Worm (Caenorhabditis elegans) whole organism, L1 larva: ENCODE data around the gene C14B9.8.

ENCODE experiments used
- C04F5.9 ChIP-seq: sonication (generic microtip); optimal IDR thresholded peaks from 2 replicates; lab custom pipeline; 2016; ENCODE audit warnings: missing genetic modification characterization, missing compliant biosample characterization
- C16A3.4 ChIP-seq: fragments of 150-350 bp; optimal IDR thresholded peaks from 2 replicates; lab custom pipeline; 2014; ENCODE audit warnings: missing biosample characterization, missing genetic modification characterization
- F16B12.6 ChIP-seq: fragments of 150-350 bp; optimal IDR thresholded peaks from 2 replicates; lab custom pipeline; 2014; ENCODE audit warnings: missing biosample characterization, missing genetic modification characterization
- ama-1 ChIP-seq: fragments of 150-350 bp; optimal IDR thresholded peaks from 2 replicates; lab custom pipeline; 2014
- blmp-1 ChIP-seq: fragments of 150-350 bp; optimal IDR thresholded peaks from 2 replicates; lab custom pipeline; 2014; ENCODE audit warnings: missing biosample characterization, missing genetic modification characterization
- ceh-63 ChIP-seq: fragments of 200-800 bp; sonication (Bioruptor generic); optimal IDR thresholded peaks from 2 replicates; lab custom pipeline; 2018; ENCODE audit warnings: mild to moderate bottlenecking, missing genetic modification characterization, missing compliant biosample characterization
- ceh-8 ChIP-seq: fragments of 200-800 bp; sonication (Bioruptor generic); optimal IDR thresholded peaks from 2 replicates; lab custom pipeline; 2018; ENCODE audit warnings: mild to moderate bottlenecking, missing genetic modification characterization, moderate library complexity, missing compliant biosample characterization
- ceh-82 ChIP-seq, 3 experiments: fragments of 150-350 bp in 1 of 3; sonication (generic microtip) in 2 of 3; optimal IDR thresholded peaks; 2 replicates each; lab custom pipeline; 2014 to 2017; ENCODE audit warnings: missing biosample characterization in 3 of 3, missing genetic modification characterization in 3 of 3
- ceh-90 ChIP-seq: sonication (generic microtip); optimal IDR thresholded peaks from 2 replicates; lab custom pipeline; 2016; ENCODE audit warnings: missing genetic modification characterization, missing compliant biosample characterization
- dpl-1 ChIP-seq, 3 experiments: fragments of 150-350 bp in 2 of 3; sonication (generic microtip) in 1 of 3; optimal IDR thresholded peaks; 2 replicates each; lab custom pipeline; 2014 to 2017; ENCODE audit warnings: missing biosample characterization in 3 of 3, missing genetic modification characterization in 3 of 3, missing genetic modification reagents in 3 of 3
- dsc-1 ChIP-seq: sonication (generic microtip); optimal IDR thresholded peaks from 2 replicates; lab custom pipeline; 2016; ENCODE audit warnings: mild to moderate bottlenecking, missing genetic modification characterization, missing compliant biosample characterization
- efl-1 ChIP-seq, 4 experiments: fragments of 150-350 bp; optimal IDR thresholded peaks in 3 of 4; peaks in 1 of 4; 1 replicate in 1 of 4; 2 replicates in 3 of 4; lab custom pipeline; 2014; ENCODE audit warnings: missing biosample characterization in 2 of 4, missing genetic modification characterization in 2 of 4, missing genetic modification reagents in 2 of 4
- egl-13 ChIP-seq: sonication (generic microtip); optimal IDR thresholded peaks from 2 replicates; lab custom pipeline; 2016; ENCODE audit warnings: missing genotype, missing genetic modification reagents, missing genetic modification characterization, missing compliant biosample characterization
- egl-27 ChIP-seq, 2 experiments: fragments of 150-350 bp in 1 of 2; sonication (generic microtip); optimal IDR thresholded peaks; 3 replicates each; lab custom pipeline; 2017 to 2018; ENCODE audit warnings: missing biosample characterization in 2 of 2, missing genetic modification characterization in 2 of 2, missing genetic modification reagents in 2 of 2
- elt-3 ChIP-seq, 6 experiments: fragments of 150-350 bp in 1 of 6; sonication (generic microtip); optimal IDR thresholded peaks; 2 replicates each; lab custom pipeline; 2017 to 2018; ENCODE audit warnings: missing biosample characterization in 6 of 6, missing genetic modification characterization in 6 of 6, inconsistent platforms in 1 of 6
- fkh-10 ChIP-seq: sonication (generic microtip); optimal IDR thresholded peaks from 2 replicates; lab custom pipeline; 2017; ENCODE audit warnings: missing biosample characterization, missing genetic modification reagents, missing genetic modification characterization
- fkh-8 ChIP-seq: sonication (generic microtip); optimal IDR thresholded peaks from 2 replicates; lab custom pipeline; 2016; ENCODE audit warnings: mild to moderate bottlenecking, missing genetic modification characterization, missing compliant biosample characterization
- isw-1 ChIP-seq: fragments of 200-800 bp; sonication (Bioruptor generic); IDR thresholded peaks from 2 replicates; pipeline ENCODE4 v1.3.6; 2022; ENCODE audit warnings: missing genetic modification characterization, missing compliant biosample characterization
- lin-14 ChIP-seq: fragments of 200-800 bp; sonication (Bioruptor generic); optimal IDR thresholded peaks from 2 replicates; lab custom pipeline; 2018; ENCODE audit warnings: mild to moderate bottlenecking, missing genetic modification characterization, moderate library complexity, missing compliant biosample characterization
- lin-35 ChIP-seq, 2 experiments: fragments of 150-350 bp; optimal IDR thresholded peaks; 2 replicates each; lab custom pipeline; 2014; ENCODE audit warnings: missing biosample characterization in 2 of 2, missing genetic modification characterization in 2 of 2, missing genetic modification reagents in 2 of 2
- lir-3 ChIP-seq: sonication (generic microtip); optimal IDR thresholded peaks from 2 replicates; lab custom pipeline; 2016; ENCODE audit warnings: mild to moderate bottlenecking, missing genetic modification characterization, moderate library complexity, missing compliant biosample characterization; ENCODE audit not compliant: poor library complexity
- lsy-2 ChIP-seq, 2 experiments: fragments of 150-350 bp; optimal IDR thresholded peaks; 2 replicates each; lab custom pipeline; 2014; ENCODE audit warnings: missing biosample characterization in 2 of 2, missing genetic modification characterization in 2 of 2
- mab-9 ChIP-seq: fragments of 200-800 bp; sonication (Bioruptor generic); IDR thresholded peaks from 2 replicates; pipeline ENCODE4 v1.3.6; 2022; ENCODE audit warnings: missing genetic modification reagents, missing genetic modification characterization, missing compliant biosample characterization
- mdl-1 ChIP-seq, 2 experiments: fragments of 150-350 bp; optimal IDR thresholded peaks; 2 replicates each; lab custom pipeline; 2014 to 2017; ENCODE audit warnings: missing biosample characterization in 2 of 2, missing genetic modification characterization in 2 of 2, inconsistent platforms in 1 of 2
- mep-1 ChIP-seq: fragments of 150-350 bp; optimal IDR thresholded peaks from 2 replicates; lab custom pipeline; 2014; ENCODE audit warnings: missing biosample characterization, missing genetic modification characterization
- nhr-11 ChIP-seq: fragments of 150-350 bp; optimal IDR thresholded peaks from 2 replicates; lab custom pipeline; 2014; ENCODE audit warnings: missing biosample characterization, missing genetic modification characterization
- nhr-12 ChIP-seq: sonication (generic microtip); optimal IDR thresholded peaks from 2 replicates; lab custom pipeline; 2017; ENCODE audit warnings: missing biosample characterization, missing genetic modification characterization
- nhr-19 ChIP-seq: fragments of 200-800 bp; sonication (Bioruptor generic); conservative IDR thresholded peaks from 2 replicates; pipeline ENCODE4 v1.3.6; 2022; ENCODE audit warnings: missing genetic modification characterization, missing compliant biosample characterization
- nhr-20 ChIP-seq: sonication (generic microtip); optimal IDR thresholded peaks from 2 replicates; lab custom pipeline; 2016; ENCODE audit warnings: mild to moderate bottlenecking, missing genetic modification characterization, missing compliant biosample characterization
- nhr-47 ChIP-seq: sonication (generic microtip); optimal IDR thresholded peaks from 2 replicates; lab custom pipeline; 2016; ENCODE audit warnings: mild to moderate bottlenecking, missing genetic modification characterization, moderate library complexity, missing compliant biosample characterization
- nhr-71 ChIP-seq: sonication (generic microtip); optimal IDR thresholded peaks from 2 replicates; lab custom pipeline; 2016; ENCODE audit warnings: mild to moderate bottlenecking, missing genetic modification characterization, moderate library complexity, missing compliant biosample characterization
- nhr-77 ChIP-seq: fragments of 150-350 bp; optimal IDR thresholded peaks from 2 replicates; lab custom pipeline; 2014; ENCODE audit warnings: missing biosample characterization, missing genetic modification characterization
- nhr-85 ChIP-seq: sonication (generic microtip); peaks from one replicate; lab custom pipeline; 2016; ENCODE audit warnings: missing genetic modification characterization, inconsistent platforms, missing compliant biosample characterization
- pag-3 ChIP-seq: sonication (generic microtip); optimal IDR thresholded peaks from 2 replicates; lab custom pipeline; 2017; ENCODE audit warnings: missing genetic modification characterization, mild to moderate bottlenecking, missing compliant biosample characterization, antibody characterized with exemption, borderline replicate concordance; ENCODE audit not compliant: insufficient read depth
- rnt-1 ChIP-seq: sonication (generic microtip); optimal IDR thresholded peaks from 2 replicates; lab custom pipeline; 2016; ENCODE audit warnings: mild to moderate bottlenecking, missing genetic modification characterization, moderate library complexity, missing compliant biosample characterization
- skn-1 ChIP-seq: fragments of 150-350 bp; optimal IDR thresholded peaks from 2 replicates; lab custom pipeline; 2014; ENCODE audit warnings: missing biosample characterization, missing genetic modification characterization
- snu-23 ChIP-seq: sonication (generic microtip); optimal IDR thresholded peaks from 2 replicates; lab custom pipeline; 2016; ENCODE audit warnings: missing genetic modification characterization, missing compliant biosample characterization
- sox-4 ChIP-seq: sonication (generic microtip); optimal IDR thresholded peaks from 2 replicates; lab custom pipeline; 2016; ENCODE audit warnings: missing genetic modification characterization, missing compliant biosample characterization
- swsn-7 ChIP-seq: sonication (generic microtip); optimal IDR thresholded peaks from 2 replicates; lab custom pipeline; 2016; ENCODE audit warnings: missing genetic modification characterization, missing compliant biosample characterization
- tbx-2 ChIP-seq: sonication (generic microtip); optimal IDR thresholded peaks from 2 replicates; lab custom pipeline; 2016; ENCODE audit warnings: missing genetic modification characterization, missing compliant biosample characterization
- unc-30 ChIP-seq: sonication (generic microtip); optimal IDR thresholded peaks from 2 replicates; lab custom pipeline; 2017; ENCODE audit warnings: missing biosample characterization, missing genetic modification characterization
- unc-86 ChIP-seq: sonication (generic microtip); optimal IDR thresholded peaks from 2 replicates; lab custom pipeline; 2016; ENCODE audit warnings: missing genetic modification characterization, missing compliant biosample characterization
- unc-98 ChIP-seq: fragments of 200-800 bp; sonication (Bioruptor generic); IDR thresholded peaks from 2 replicates; pipeline ENCODE4 v1.3.6; 2022; ENCODE audit warnings: missing genetic modification characterization, missing compliant biosample characterization
- vab-15 ChIP-seq: sonication (generic microtip); optimal IDR thresholded peaks from 2 replicates; lab custom pipeline; 2017; ENCODE audit warnings: missing genotype, mild to moderate bottlenecking, missing genetic modification characterization, missing compliant biosample characterization
- xbp-1 ChIP-seq: sonication (generic microtip); optimal IDR thresholded peaks from 2 replicates; lab custom pipeline; 2016; ENCODE audit warnings: missing genetic modification characterization, missing compliant biosample characterization

C14B9.8 gene

ce11 chrIII:8106476-8106875, 38.0 kb downstream of the C14B9.8 start:
- TF ChIP-seq C04F5.9 (tag; lab: Kevin White, UChicago) (no peak), lin-14 (GFP tag; lab: Kevin White, UChicago) (peak; percentile 52), C16A3.4 (peak; percentile 39), nhr-20 (tag; lab: Kevin White, UChicago) (peak; percentile 51), isw-1 (GFP tag; lab: Robert Waterston, UW) (no peak), fkh-10 (GFP tag; lab: Kevin White, UChicago) (peak; percentile 23), lir-3 (peak; percentile 18), xbp-1 (peak; percentile 53), fkh-8 (tag; lab: Kevin White, UChicago) (peak; percentile 57), ceh-82 (tag; optimal IDR thresholded peaks at IDR 0.05; lab: Kevin White, UChicago) (peak; percentile 19 to 54 (median 41)), ama-1 (no peak), sox-4 (no peak), nhr-47 (tag; lab: Kevin White, UChicago) (peak; percentile 71), ceh-63 (GFP tag; lab: Kevin White, UChicago) (no peak), unc-30 (tag; lab: Kevin White, UChicago) (no peak), mdl-1 (tag; optimal IDR thresholded peaks at IDR 0.05; lab: Kevin White, UChicago) (peak in 1 of 2 experiments; percentile 47), lin-35 (GFP tag; optimal IDR thresholded peaks at IDR 0.05; lab: Kevin White, UChicago) (peak; percentile 60 to 64), snu-23 (GFP tag; lab: Kevin White, UChicago) (peak; percentile 67), rnt-1 (tag; lab: Kevin White, UChicago) (peak; percentile 61), nhr-11 (no peak), nhr-71 (tag; lab: Kevin White, UChicago) (peak; percentile 62), nhr-19 (GFP tag; lab: Robert Waterston, UW) (peak; percentile 52; the same call in 1 of the 2 replicates), unc-86 (peak; percentile 18), dsc-1 (tag; lab: Kevin White, UChicago) (peak; percentile 61), swsn-7 (peak; percentile 64), mep-1 (peak; percentile 49), lsy-2 (tag; optimal IDR thresholded peaks at IDR 0.05; lab: Kevin White, UChicago) (peak; percentile 52 to 68), mab-9 (GFP tag; lab: Robert Waterston, UW) (no peak), vab-15 (tag; lab: Kevin White, UChicago) (peak; percentile 11), tbx-2 (peak; percentile 23), efl-1 (optimal IDR thresholded peaks at IDR 0.05; lab: Kevin White, UChicago) (peak; percentile 36 to 51), efl-1 (GFP tag; optimal IDR thresholded peaks at IDR 0.05 in 1 of 2; lab: Kevin White, UChicago) (peak; percentile 37 to 95), skn-1 (peak; percentile 10), dpl-1 (GFP tag; optimal IDR thresholded peaks at IDR 0.05; lab: Kevin White, UChicago) (peak in 2 of 3 experiments; percentile 24 to 47), nhr-77 (tag; lab: Kevin White, UChicago) (peak; percentile 31), ceh-8 (no peak)

- no peak for TF ChIP-seq efl-1 (optimal IDR thresholded peaks at IDR 0.05; lab: Kevin White, UChicago)
- peak in 1 of 2 experiments; percentile 88 for TF ChIP-seq efl-1 (GFP tag; optimal IDR thresholded peaks at IDR 0.05 in 1 of 2; lab: Kevin White, UChicago)
- TF ChIP-seq blmp-1 (tag; lab: Kevin White, UChicago), result peak; percentile 12
- no peak for TF ChIP-seq nhr-12 (tag; lab: Kevin White, UChicago)
- no peak for TF ChIP-seq pag-3 (tag; lab: Kevin White, UChicago)
- TF ChIP-seq tbx-2, result no peak
- TF ChIP-seq ceh-90, result no peak
Measured at ce11 chrIII:8105771-8106170, 38.7 kb downstream of the C14B9.8 start.

ce11 chrIII:8100960-8101359, 43.5 kb downstream of the C14B9.8 start, which contains the start of gene plk-1:
TSS of gene plk-1 (plus strand) at chrIII:8101348.
- no peak for TF ChIP-seq ama-1
- TF ChIP-seq nhr-20 (tag; lab: Kevin White, UChicago), result peak; percentile 22
- peak; percentile 81 to 89 for TF ChIP-seq efl-1 (optimal IDR thresholded peaks at IDR 0.05; lab: Kevin White, UChicago)
- peak; percentile 84 to 98 for TF ChIP-seq efl-1 (GFP tag; optimal IDR thresholded peaks at IDR 0.05 in 1 of 2; lab: Kevin White, UChicago)
- TF ChIP-seq mdl-1 (tag; optimal IDR thresholded peaks at IDR 0.05; lab: Kevin White, UChicago), result peak in 1 of 2 experiments; percentile 2
- peak; percentile 79 to 86 (median 82) for TF ChIP-seq dpl-1 (GFP tag; optimal IDR thresholded peaks at IDR 0.05; lab: Kevin White, UChicago)
- peak; percentile 43 to 68 for TF ChIP-seq lsy-2 (tag; optimal IDR thresholded peaks at IDR 0.05; lab: Kevin White, UChicago)
- TF ChIP-seq nhr-47 (tag; lab: Kevin White, UChicago), result peak; percentile 29
- TF ChIP-seq nhr-85 (tag; lab: Kevin White, UChicago), result peak; percentile 46
- TF ChIP-seq nhr-71 (tag; lab: Kevin White, UChicago), result peak; percentile 35
- peak; percentile 33 for TF ChIP-seq rnt-1 (tag; lab: Kevin White, UChicago)
- peak; percentile 18 for TF ChIP-seq xbp-1
- peak; percentile 26 for TF ChIP-seq blmp-1 (tag; lab: Kevin White, UChicago)
- peak; percentile 15 for TF ChIP-seq F16B12.6 (tag; lab: Kevin White, UChicago)
- peak; percentile 14 for TF ChIP-seq lin-14 (GFP tag; lab: Kevin White, UChicago)
- TF ChIP-seq mep-1, result peak; percentile 19
- TF ChIP-seq snu-23 (GFP tag; lab: Kevin White, UChicago), result peak; percentile 50
- no peak for TF ChIP-seq elt-3 (tag; optimal IDR thresholded peaks at IDR 0.05; lab: Kevin White, UChicago)
- no peak for TF ChIP-seq egl-13
- peak in 1 of 3 experiments; percentile 25 for TF ChIP-seq ceh-82 (tag; optimal IDR thresholded peaks at IDR 0.05; lab: Kevin White, UChicago)
- no peak for TF ChIP-seq egl-27 (tag; optimal IDR thresholded peaks at IDR 0.05; lab: Kevin White, UChicago)
- TF ChIP-seq unc-98 (GFP tag; lab: Robert Waterston, UW), result no peak
- peak; percentile 72 to 91 for TF ChIP-seq lin-35 (GFP tag; optimal IDR thresholded peaks at IDR 0.05; lab: Kevin White, UChicago)
- TF ChIP-seq, all 84 proteins: peak for 17
